Worm (Caenorhabditis elegans) whole organism, late embryonic: ENCODE measurements around the gene K10D2.8.

Experiments
- C38D4.7 ChIP-seq: fragments of 200-800 bp; sonication (Bioruptor generic); optimal IDR thresholded peaks from 2 replicates; lab custom pipeline; 2018; ENCODE audit warnings: mild to moderate bottlenecking, missing genetic modification characterization, moderate library complexity, missing compliant biosample characterization
- ceh-14 ChIP-seq: sonication (generic microtip); optimal IDR thresholded peaks from 2 replicates; lab custom pipeline; 2016; ENCODE audit warnings: missing genotype, missing genetic modification characterization, missing compliant biosample characterization
- ceh-2 ChIP-seq: sonication (generic microtip); optimal IDR thresholded peaks from 2 replicates; lab custom pipeline; 2016; ENCODE audit warnings: missing genotype, missing genetic modification characterization, missing compliant biosample characterization
- ceh-22 ChIP-seq: sonication (generic microtip); optimal IDR thresholded peaks from 2 replicates; lab custom pipeline; 2017; ENCODE audit warnings: missing biosample characterization, missing genetic modification characterization
- ceh-24 ChIP-seq: sonication (generic microtip); optimal IDR thresholded peaks from 2 replicates; lab custom pipeline; 2016; ENCODE audit warnings: mild to moderate bottlenecking, missing genetic modification characterization, missing compliant biosample characterization
- ceh-30 ChIP-seq: fragments of 150-350 bp; optimal IDR thresholded peaks from 2 replicates; lab custom pipeline; 2014; ENCODE audit warnings: missing biosample characterization, missing genetic modification characterization
- fkh-10 ChIP-seq: fragments of 150-350 bp; optimal IDR thresholded peaks from 2 replicates; lab custom pipeline; 2014; ENCODE audit warnings: missing biosample characterization, missing genetic modification reagents, missing genetic modification characterization
- gmeb-2 ChIP-seq: sonication (generic microtip); optimal IDR thresholded peaks from 2 replicates; lab custom pipeline; 2016; ENCODE audit warnings: missing genetic modification characterization, inconsistent platforms, missing compliant biosample characterization
- mec-3 ChIP-seq: sonication (generic microtip); optimal IDR thresholded peaks from 2 replicates; lab custom pipeline; 2016; ENCODE audit warnings: borderline replicate concordance, missing genetic modification characterization, missing compliant biosample characterization
- nfya-1 ChIP-seq: sonication (generic microtip); optimal IDR thresholded peaks from 2 replicates; lab custom pipeline; 2017; ENCODE audit warnings: missing genetic modification characterization, mild to moderate bottlenecking, missing compliant biosample characterization, antibody characterized with exemption, moderate library complexity
- pax-1 ChIP-seq: fragments of 150-350 bp; optimal IDR thresholded peaks from 2 replicates; lab custom pipeline; 2014; ENCODE audit warnings: missing biosample characterization, missing genetic modification characterization
- pha-4 ChIP-seq: fragments of 150-350 bp; optimal IDR thresholded peaks from 2 replicates; lab custom pipeline; 2018; ENCODE audit warnings: missing biosample characterization, missing genetic modification reagents, missing genetic modification characterization
- pros-1 ChIP-seq: fragments of 150-350 bp; optimal IDR thresholded peaks from 2 replicates; lab custom pipeline; 2014; ENCODE audit warnings: missing biosample characterization, missing genetic modification reagents, missing genetic modification characterization
- ref-2 ChIP-seq: sonication (generic microtip); optimal IDR thresholded peaks from 2 replicates; lab custom pipeline; 2016; ENCODE audit warnings: missing genetic modification characterization, missing compliant biosample characterization
- sdc-2 ChIP-seq: sonication (generic microtip); optimal IDR thresholded peaks from 2 replicates; lab custom pipeline; 2016; ENCODE audit warnings: missing genotype, missing genetic modification characterization, missing compliant biosample characterization
- tbx-2 ChIP-seq: sonication (generic microtip); optimal IDR thresholded peaks from 2 replicates; lab custom pipeline; 2016; ENCODE audit warnings: missing genetic modification characterization, missing compliant biosample characterization
- tbx-7 ChIP-seq: sonication (generic microtip); optimal IDR thresholded peaks from 2 replicates; lab custom pipeline; 2016; ENCODE audit warnings: missing genotype, missing genetic modification characterization, missing compliant biosample characterization
- ttx-3 ChIP-seq: sonication (generic microtip); optimal IDR thresholded peaks from 2 replicates; lab custom pipeline; 2016; ENCODE audit warnings: missing genetic modification reagents, missing genetic modification characterization, missing compliant biosample characterization
- unc-86 ChIP-seq: sonication (generic microtip); optimal IDR thresholded peaks from 2 replicates; lab custom pipeline; 2016; ENCODE audit warnings: missing genetic modification characterization, missing compliant biosample characterization
- ztf-16 ChIP-seq: sonication (generic microtip); optimal IDR thresholded peaks from 2 replicates; lab custom pipeline; 2017; ENCODE audit warnings: missing genetic modification characterization, missing compliant biosample characterization

K10D2.8 gene

ce11 chrIII:5233140-5233539, 44.6 kb downstream of the K10D2.8 start:
- TF ChIP-seq gmeb-2 (tag; lab: Kevin White, UChicago) (no peak), pax-1 (tag; lab: Kevin White, UChicago) (no peak)
- TF ChIP-seq, all 69 proteins: peak for 0

ce11 chrIII:5234312-5234711, 45.8 kb downstream of the K10D2.8 start, which contains the start of gene mrps-26:
Gene mrps-26 (plus strand): TSS chrIII:5234612.
- no peak for TF ChIP-seq tbx-7
- no peak for TF ChIP-seq ceh-14 (tag; lab: Kevin White, UChicago)

- TF ChIP-seq ceh-30 (tag; lab: Kevin White, UChicago) (no peak), ref-2 (tag; lab: Kevin White, UChicago) (no peak), pha-4 (no peak), sdc-2 (tag; lab: Kevin White, UChicago) (no peak), nfya-1 (no peak), ztf-16 (tag; lab: Kevin White, UChicago) (no peak), pros-1 (tag; lab: Kevin White, UChicago) (no peak), C38D4.7 (GFP tag; lab: Kevin White, UChicago) (no peak), ceh-14 (tag; lab: Kevin White, UChicago) (no peak), ceh-2 (no peak), ttx-3 (tag; lab: Kevin White, UChicago) (no peak), tbx-2 (no peak), tbx-7 (no peak), mec-3 (tag; lab: Kevin White, UChicago) (no peak), unc-86 (tag; lab: Kevin White, UChicago) (no peak), ceh-24 (tag; lab: Kevin White, UChicago) (no peak), fkh-10 (no peak), ceh-22 (tag; lab: Kevin White, UChicago) (no peak)
Measured at ce11 chrIII:5236104-5236503, 47.6 kb downstream of the K10D2.8 start, which contains the start of gene prx-10. Gene prx-10 (plus strand): TSS chrIII:5236404.
